Worm (Caenorhabditis elegans): ENCODE data around the gene rgs-11.

The rgs-11 gene

DNA sequence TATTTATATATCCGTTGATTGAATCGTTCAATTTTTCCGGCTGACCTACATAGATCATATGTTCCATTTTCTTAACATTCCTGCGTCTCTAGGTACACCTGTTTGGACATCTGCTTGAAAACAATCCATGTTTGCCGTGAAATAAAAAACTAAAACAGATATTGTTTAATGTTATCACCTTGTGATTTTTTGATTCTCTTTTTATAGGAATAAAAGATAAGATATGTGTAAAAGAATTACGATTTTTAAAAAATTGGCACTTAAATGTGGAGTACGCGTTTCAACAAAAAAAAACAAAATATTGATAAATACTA is 17.0 kb upstream of the rgs-11 start:
- no peak for TF ChIP-seq R02D3.7 (tag; optimal IDR thresholded peaks at IDR 0.05)
- no peak for TF ChIP-seq ceh-82 (tag; optimal IDR thresholded peaks at IDR 0.05)
- TF ChIP-seq snpc-4 (tag; optimal IDR thresholded peaks at IDR 0.05) = no peak
- no peak for TF ChIP-seq nhr-12 (tag; optimal IDR thresholded peaks at IDR 0.05)
- no peak for TF ChIP-seq ZK546.5 (tag; optimal IDR thresholded peaks at IDR 0.05)
- TF ChIP-seq nhr-25 (tag; optimal IDR thresholded peaks at IDR 0.05) = no peak
- TF ChIP-seq aly-2 (tag; optimal IDR thresholded peaks at IDR 0.05) = no peak

DNA sequence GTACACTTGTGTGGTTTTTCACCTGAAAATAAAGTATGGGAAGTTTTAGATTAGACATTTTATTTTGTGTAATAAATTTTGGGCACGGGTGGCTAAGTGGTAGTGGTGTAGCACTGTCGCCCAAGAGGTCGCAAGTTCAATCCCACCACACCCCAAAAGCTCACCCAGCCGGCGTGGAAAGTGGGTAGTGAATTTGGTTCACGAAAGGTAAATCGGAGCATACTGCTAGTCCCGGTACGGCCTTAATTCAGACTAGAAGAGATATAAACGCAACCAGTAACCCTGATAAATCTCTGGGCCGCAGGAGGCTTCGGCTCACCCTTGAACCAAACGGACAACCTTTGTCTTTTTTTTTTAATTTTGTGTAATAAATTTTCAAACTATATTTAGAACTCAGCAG is 12.6 kb upstream of the rgs-11 start:
- TF ChIP-seq nhr-6 (tag; optimal IDR thresholded peaks at IDR 0.05) = no peak
- TF ChIP-seq zag-1 (tag; optimal IDR thresholded peaks at IDR 0.05) = no peak
- no peak for TF ChIP-seq gmeb-1 (tag; optimal IDR thresholded peaks at IDR 0.05)
- no peak for TF ChIP-seq egl-27 (tag; optimal IDR thresholded peaks at IDR 0.05)
- no peak for TF ChIP-seq ztf-11 (tag; optimal IDR thresholded peaks at IDR 0.05)
- TF ChIP-seq nhr-21 (tag; optimal IDR thresholded peaks at IDR 0.05) = no peak
- TF ChIP-seq dmd-4 (tag; optimal IDR thresholded peaks at IDR 0.05) = no peak
- no peak for TF ChIP-seq sma-3 (GFP tag; optimal IDR thresholded peaks at IDR 0.05)
- TF ChIP-seq nhr-25 (tag; optimal IDR thresholded peaks at IDR 0.05) = no peak
- TF ChIP-seq lin-39 (tag; optimal IDR thresholded peaks at IDR 0.05) = no peak
- no peak for TF ChIP-seq Y55F3AM.14 (GFP tag; optimal IDR thresholded peaks at IDR 0.05)

DNA sequence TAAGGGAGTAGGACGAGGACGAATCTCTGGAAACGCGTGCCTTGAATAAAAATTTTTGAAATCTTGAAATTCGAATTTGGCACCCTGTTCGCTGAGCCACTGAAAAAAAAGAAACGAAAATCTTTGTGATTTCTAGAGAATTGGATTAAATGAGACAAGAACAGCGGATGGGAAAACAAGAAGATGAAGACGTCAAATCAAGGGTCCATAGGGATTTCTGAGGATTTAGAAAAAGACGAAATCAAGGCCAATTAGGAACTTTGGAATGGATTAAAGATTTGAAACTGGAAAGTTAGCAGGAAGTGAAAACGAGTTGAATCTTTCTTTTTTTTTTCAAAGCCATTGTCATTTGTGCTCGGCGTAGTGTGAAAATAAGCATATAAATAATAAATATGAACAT is 9.8 kb upstream of the rgs-11 start, which contains the start of gene pag-3:
TSS of gene pag-3 (minus strand) at position 101 of the 400 bp plus-strand sequence.
- TF ChIP-seq mbf-1 (tag; optimal IDR thresholded peaks at IDR 0.05) (no peak), nhr-25 (tag; optimal IDR thresholded peaks at IDR 0.05) (no peak)

DNA sequence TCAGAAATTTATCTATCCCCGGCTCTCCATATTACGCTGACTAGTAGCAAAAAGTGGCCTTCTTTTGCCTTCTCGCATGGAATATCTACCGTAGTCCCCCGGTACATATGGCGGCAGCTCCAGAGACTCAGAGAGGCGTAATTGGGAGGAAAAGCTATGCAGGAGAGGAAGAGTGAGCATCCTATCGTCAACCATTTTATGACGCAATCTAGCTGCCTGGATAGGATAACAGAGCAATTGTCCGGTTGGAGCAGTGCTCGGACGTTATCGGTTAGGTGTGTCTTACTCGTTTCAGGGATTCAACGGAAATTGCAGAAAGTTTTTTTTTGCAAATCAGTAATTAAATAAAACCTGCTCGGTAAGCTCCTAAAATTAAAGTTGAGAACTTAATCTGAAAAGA is 7.2 kb upstream of the rgs-11 start:
- TF ChIP-seq aly-2 (tag; optimal IDR thresholded peaks at IDR 0.05) (no peak), nhr-12 (tag; optimal IDR thresholded peaks at IDR 0.05) (no peak), blmp-1 (tag; optimal IDR thresholded peaks at IDR 0.05; ENCODE audit: insufficient read depth) (no peak), gmeb-1 (tag; optimal IDR thresholded peaks at IDR 0.05) (no peak)

DNA sequence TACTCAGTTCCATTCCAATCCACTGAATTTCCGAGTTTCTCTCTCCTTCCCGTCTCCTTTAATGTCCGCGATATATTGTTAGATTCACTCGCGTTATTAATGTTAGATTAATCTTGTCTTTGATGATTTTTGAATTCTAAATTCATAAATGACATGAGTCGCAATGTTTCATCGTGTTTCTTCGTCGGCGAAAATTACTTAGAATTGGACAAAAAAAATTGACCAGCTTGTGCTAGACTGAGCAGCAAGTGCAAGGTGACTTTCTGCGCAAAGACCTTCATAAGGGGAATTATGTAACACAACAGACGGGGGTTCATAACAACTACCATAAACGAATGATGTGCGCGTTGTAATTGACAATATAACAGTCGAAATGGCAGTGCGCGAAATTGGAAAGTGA is 6.0 kb upstream of the rgs-11 start:
- no peak for TF ChIP-seq elt-1 (tag; optimal IDR thresholded peaks at IDR 0.05)
- no peak for TF ChIP-seq R02D3.7 (tag; optimal IDR thresholded peaks at IDR 0.05)
- TF ChIP-seq nhr-237 (tag; optimal IDR thresholded peaks at IDR 0.05) = no peak
- no peak for TF ChIP-seq C34F6.9 (tag; optimal IDR thresholded peaks at IDR 0.05)
- TF ChIP-seq ceh-16 (tag; optimal IDR thresholded peaks at IDR 0.05) = no peak
- no peak for TF ChIP-seq lin-11 (tag; optimal IDR thresholded peaks at IDR 0.05)
- no peak for TF ChIP-seq nhr-77 (tag; optimal IDR thresholded peaks at IDR 0.05)
- TF ChIP-seq mab-5 (tag; optimal IDR thresholded peaks at IDR 0.05) = no peak
- no peak for TF ChIP-seq gmeb-1 (tag; optimal IDR thresholded peaks at IDR 0.05)
- TF ChIP-seq blmp-1 (tag; optimal IDR thresholded peaks at IDR 0.05; ENCODE audit: insufficient read depth) = no peak

DNA sequence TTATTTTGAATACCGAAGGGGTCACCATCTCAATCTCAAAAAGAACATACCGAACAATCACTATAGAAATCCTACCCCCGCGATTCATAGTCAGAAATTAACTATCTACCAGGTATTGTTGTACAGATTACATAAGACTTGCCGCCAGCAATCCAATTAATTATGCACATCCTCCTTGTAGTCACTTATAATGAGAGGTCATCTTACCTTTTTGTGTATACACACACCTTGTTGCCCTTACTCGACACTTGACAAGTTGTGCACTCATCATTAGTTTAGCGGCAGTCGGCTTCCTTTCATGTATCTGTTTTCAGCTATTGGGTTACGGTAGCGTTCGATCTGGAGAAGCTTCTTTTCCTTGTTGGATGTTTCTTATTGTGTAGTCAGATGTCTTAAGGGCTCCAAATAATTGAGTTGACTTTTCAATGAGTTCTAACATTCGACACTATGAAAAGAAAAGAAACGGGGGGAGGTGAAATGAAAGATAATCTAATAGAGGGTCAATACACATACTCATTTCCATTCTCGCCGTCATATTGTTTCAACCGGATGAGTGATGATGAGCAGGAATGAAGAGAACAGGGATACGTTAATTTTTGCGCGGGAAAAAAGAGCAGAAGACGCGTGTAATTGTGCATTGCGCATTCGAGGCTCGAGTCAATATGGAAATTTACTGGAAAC is 4.8 kb upstream of the rgs-11 start:
- TF ChIP-seq lsy-2 (tag; optimal IDR thresholded peaks at IDR 0.05) = no peak
- no peak for TF ChIP-seq nhr-6 (tag; optimal IDR thresholded peaks at IDR 0.05)
- TF ChIP-seq R02D3.7 (tag; optimal IDR thresholded peaks at IDR 0.05) = no peak
- TF ChIP-seq unc-39 (tag; optimal IDR thresholded peaks at IDR 0.05) = no peak
- TF ChIP-seq aly-2 (tag; optimal IDR thresholded peaks at IDR 0.05) = no peak
- TF ChIP-seq mbf-1 (tag; optimal IDR thresholded peaks at IDR 0.05) = no peak
- TF ChIP-seq nhr-12 (tag; optimal IDR thresholded peaks at IDR 0.05) = no peak
- TF ChIP-seq ztf-4 (tag; optimal IDR thresholded peaks at IDR 0.05) = no peak
- no peak for TF ChIP-seq ama-1 (optimal IDR thresholded peaks at IDR 0.05)
- TF ChIP-seq C34F6.9 (tag; optimal IDR thresholded peaks at IDR 0.05) = no peak
- TF ChIP-seq nhr-11 (tag; optimal IDR thresholded peaks at IDR 0.05) = no peak
- no peak for TF ChIP-seq crh-2 (tag; optimal IDR thresholded peaks at IDR 0.05)
- no peak for TF ChIP-seq nhr-23 (tag; optimal IDR thresholded peaks at IDR 0.05)
- no peak for TF ChIP-seq nhr-129 (tag; optimal IDR thresholded peaks at IDR 0.05)
- TF ChIP-seq ceh-16 (tag; optimal IDR thresholded peaks at IDR 0.05) = no peak
- no peak for TF ChIP-seq mdl-1 (tag; optimal IDR thresholded peaks at IDR 0.05)
- no peak for TF ChIP-seq lin-39 (tag; optimal IDR thresholded peaks at IDR 0.05)
- TF ChIP-seq nhr-77 (tag; optimal IDR thresholded peaks at IDR 0.05) = no peak
- no peak for TF ChIP-seq Y55F3AM.14 (GFP tag; optimal IDR thresholded peaks at IDR 0.05)
- TF ChIP-seq zag-1 (tag; optimal IDR thresholded peaks at IDR 0.05) = no peak

Data from whole organism, L2 larva.